Fruit fly (Drosophila melanogaster): ENCODE results near the gene CG13282.

Gene CG13282

DNA sequence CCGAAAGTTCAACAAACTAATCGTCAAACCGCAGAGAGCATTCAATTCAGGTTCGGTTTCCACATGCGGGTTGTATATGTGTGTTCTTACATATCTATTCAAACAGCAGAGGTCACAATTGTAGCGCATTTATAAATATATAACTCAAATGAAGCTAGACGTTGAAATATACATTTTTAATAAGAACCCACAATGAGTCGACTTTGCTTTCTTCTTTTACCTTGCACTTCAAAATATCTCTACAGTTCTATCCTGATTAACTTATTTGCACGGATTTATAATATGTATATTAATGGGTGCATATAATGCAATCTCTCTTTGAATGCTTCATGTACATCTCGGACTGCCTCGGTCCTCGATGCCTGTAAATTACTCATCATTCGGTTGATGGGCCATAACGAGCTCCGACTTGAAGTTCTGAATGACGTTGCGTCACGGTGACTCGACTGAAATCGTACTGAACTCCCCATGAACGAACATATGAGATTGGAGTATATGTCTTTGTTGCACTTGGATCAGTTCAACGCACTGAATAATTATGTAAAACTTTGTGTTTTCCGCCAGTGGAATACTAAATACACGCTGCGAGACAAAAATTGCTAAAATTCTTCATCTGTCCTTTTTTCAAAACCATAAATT is 15.8 kb downstream of the CG13282 start (continued):
- TF ChIP-seq Opbp (GFP tag; IDR thresholded peaks at IDR 0.05; ENCODE audit: partially characterized antibody) (no peak), Xrp1 (GFP tag; IDR thresholded peaks at IDR 0.05) (peak; percentile 58), ab (GFP tag; optimal IDR thresholded peaks at IDR 0.05) (no peak), sug (tag; optimal IDR thresholded peaks at IDR 0.05) (no peak), Dip3 (GFP tag; optimal IDR thresholded peaks at IDR 0.05) (no peak), CG9437 (GFP tag; optimal IDR thresholded peaks at IDR 0.05) (peak; percentile 21), NK7.1 (GFP tag; optimal IDR thresholded peaks at IDR 0.05) (no peak), ttk (GFP tag; IDR thresholded peaks at IDR 0.05) (no peak), jing (GFP tag; optimal IDR thresholded peaks at IDR 0.05) (no peak), E2f1 (GFP tag; IDR thresholded peaks at IDR 0.05) (no peak), Hr78 (GFP tag; optimal IDR thresholded peaks at IDR 0.05) (no peak), pan (optimal IDR thresholded peaks at IDR 0.05) (no peak), pan (GFP tag; optimal IDR thresholded peaks at IDR 0.05 in 1 of 2, IDR thresholded peaks at IDR 0.05 in 1 of 2) (no peak), CG12659 (GFP tag; optimal IDR thresholded peaks at IDR 0.05) (peak; percentile 28), CG8924 (tag; optimal IDR thresholded peaks at IDR 0.05) (peak; percentile 9), CG16779 (GFP tag; IDR thresholded peaks at IDR 0.05) (no peak), BtbVII (GFP tag; optimal IDR thresholded peaks at IDR 0.05) (no peak), HmgZ (tag; optimal IDR thresholded peaks at IDR 0.05) (no peak), Ssrp (tag; optimal IDR thresholded peaks at IDR 0.05) (peak; percentile 13), CG31224 (GFP tag; IDR thresholded peaks at IDR 0.05) (no peak), bigmax (GFP tag; optimal IDR thresholded peaks at IDR 0.05) (no peak), CG17186 (GFP tag; optimal IDR thresholded peaks at IDR 0.05) (no peak), Dad (GFP tag; optimal IDR thresholded peaks at IDR 0.05) (no peak), CG12236 (GFP tag; optimal IDR thresholded peaks at IDR 0.05) (no peak), CG14014 (GFP tag; IDR thresholded peaks at IDR 0.05) (no peak), CG8359 (GFP tag; optimal IDR thresholded peaks at IDR 0.05; ENCODE audit: borderline replicate concordance) (peak; percentile 20), exex (tag; optimal IDR thresholded peaks at IDR 0.05) (no peak), CG4282 (GFP tag; optimal IDR thresholded peaks at IDR 0.05) (no peak), CG15479 (GFP tag; optimal IDR thresholded peaks at IDR 0.05) (no peak), CG10209 (GFP tag; optimal IDR thresholded peaks at IDR 0.05) (peak; percentile 13), CG15269 (tag; optimal IDR thresholded peaks at IDR 0.05) (peak; percentile 30), dan (GFP tag; IDR thresholded peaks at IDR 0.05) (no peak), corto (GFP tag; optimal IDR thresholded peaks at IDR 0.05) (no peak), az2 (GFP tag; optimal IDR thresholded peaks at IDR 0.05) (peak; percentile 40), CG15514 (GFP tag; optimal IDR thresholded peaks at IDR 0.05) (no peak), hkb (optimal IDR thresholded peaks at IDR 0.05) (no peak), hkb (GFP tag; IDR thresholded peaks at IDR 0.05) (no peak), scrt (GFP tag; optimal IDR thresholded peaks at IDR 0.05) (no peak), trem (tag; optimal IDR thresholded peaks at IDR 0.05) (peak; percentile 24), pzg (GFP tag; optimal IDR thresholded peaks at IDR 0.05) (no peak), bsh (GFP tag; optimal IDR thresholded peaks at IDR 0.05) (peak; percentile 56 to 73), mld (GFP tag; IDR thresholded peaks at IDR 0.05; ENCODE audit: partially characterized antibody) (no peak), lbe (GFP tag; optimal IDR thresholded peaks at IDR 0.05) (peak; percentile 36), CG18599 (GFP tag; optimal IDR thresholded peaks at IDR 0.05) (peak; percentile 10), crc (GFP tag; optimal IDR thresholded peaks at IDR 0.05) (peak; percentile 21), Hey (tag; optimal IDR thresholded peaks at IDR 0.05) (no peak), CG14965 (GFP tag; optimal IDR thresholded peaks at IDR 0.05; ENCODE audit: borderline replicate concordance) (no peak), zen2 (GFP tag; IDR thresholded peaks at IDR 0.05; ENCODE audit: partially characterized antibody) (no peak), Scr (GFP tag; IDR thresholded peaks at IDR 0.05; ENCODE audit: partially characterized antibody) (no peak)
